Fruit fly (Drosophila melanogaster): ENCODE results near the gene Jig.

- no peak for TF ChIP-seq Bteb2 (GFP tag; optimal IDR thresholded peaks at IDR 0.05)
- no peak for TF ChIP-seq da (GFP tag; optimal IDR thresholded peaks at IDR 0.05)
- no peak for TF ChIP-seq D19B (GFP tag; optimal IDR thresholded peaks at IDR 0.05)
- no peak for TF ChIP-seq CG1602 (GFP tag; optimal IDR thresholded peaks at IDR 0.05)
- TF ChIP-seq jigr1 (GFP tag; IDR thresholded peaks at IDR 0.05) = no peak
- no peak for TF ChIP-seq Mad (GFP tag; optimal IDR thresholded peaks at IDR 0.05)
- TF ChIP-seq CG10654 (GFP tag; optimal IDR thresholded peaks at IDR 0.05) = no peak
Observed at dm6 chr3R:14568501-14569137, 7.9 kb downstream of the Jig start, which contains the start of gene CG8066.
